Worm (Caenorhabditis elegans): ENCODE measurements around the gene sdz-27.
"Not testable (repeated sequence)": the region's sequence is repeated elsewhere in the genome, so short reads cannot be mapped to it uniquely, and the experiment has no call there.

sdz-27 gene

DNA sequence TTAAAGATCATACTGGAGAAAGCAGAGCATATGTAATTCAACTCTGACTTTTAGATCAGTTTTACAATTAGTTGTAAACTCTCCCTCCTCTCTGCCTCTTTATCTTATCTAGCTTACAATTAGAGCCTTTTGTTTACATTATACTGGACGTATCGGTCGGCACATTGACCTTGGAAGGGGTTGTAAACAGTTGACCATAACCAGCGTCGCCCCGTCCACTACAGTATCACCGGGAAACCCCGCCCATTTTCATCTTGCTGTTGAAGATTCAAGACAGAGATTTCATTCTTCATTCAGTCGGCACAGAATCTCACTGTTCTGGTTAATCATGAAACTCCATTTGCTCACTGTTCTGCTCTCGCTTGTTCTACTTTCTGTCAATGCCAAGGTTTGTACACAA lies at the start of gene sdz-27:
TSS of gene sdz-27 (plus strand) at position 301 of the 400 bp plus-strand sequence.
- no peak for TF ChIP-seq W03F9.2 (tag; optimal IDR thresholded peaks at IDR 0.05)
- no peak for TF ChIP-seq him-1 (tag; optimal IDR thresholded peaks at IDR 0.05)
- TF ChIP-seq dao-5 (tag; optimal IDR thresholded peaks at IDR 0.05), result no peak

ce11 chrIV:11142314-11143227 lies 44.3 kb upstream of the sdz-27 start, which contains the start of gene skih-2:
Gene skih-2 (minus strand): TSS chrIV:11142364.
- TF ChIP-seq him-1 (tag; optimal IDR thresholded peaks at IDR 0.05), result no peak
- TF ChIP-seq dao-5 (tag; optimal IDR thresholded peaks at IDR 0.05), result no peak
- TF ChIP-seq W03F9.2 (tag; optimal IDR thresholded peaks at IDR 0.05), result peak; percentile 14

ce11 chrIV:11143228-11143444 lies 43.7 kb upstream of the sdz-27 start, which contains the start of gene F01G4.4:
Gene F01G4.4 (plus strand): TSS chrIV:11143345.
- TF ChIP-seq dao-5 (tag; optimal IDR thresholded peaks at IDR 0.05) (no peak), him-1 (tag; optimal IDR thresholded peaks at IDR 0.05) (no peak), W03F9.2 (tag; optimal IDR thresholded peaks at IDR 0.05) (no peak)

- TF ChIP-seq him-1 (tag; optimal IDR thresholded peaks at IDR 0.05), result no peak
- no peak for TF ChIP-seq W03F9.2 (tag; optimal IDR thresholded peaks at IDR 0.05)
Measured at ce11 chrIV:11145929-11146339, 40.9 kb upstream of the sdz-27 start.

- no peak for TF ChIP-seq W03F9.2 (tag; optimal IDR thresholded peaks at IDR 0.05)
- TF ChIP-seq him-1 (tag; optimal IDR thresholded peaks at IDR 0.05), result no peak
- no peak for TF ChIP-seq dao-5 (tag; optimal IDR thresholded peaks at IDR 0.05)
Measured at ce11 chrIV:11146492-11146891, 40.3 kb upstream of the sdz-27 start.

ce11 chrIV:11146962-11147470 lies 39.8 kb upstream of the sdz-27 start, which contains the start of gene pigq-1:
Gene pigq-1 (minus strand): TSS chrIV:11147247.
- TF ChIP-seq W03F9.2 (tag; optimal IDR thresholded peaks at IDR 0.05) (no peak), dao-5 (tag; optimal IDR thresholded peaks at IDR 0.05) (peak; percentile 12)

DNA sequence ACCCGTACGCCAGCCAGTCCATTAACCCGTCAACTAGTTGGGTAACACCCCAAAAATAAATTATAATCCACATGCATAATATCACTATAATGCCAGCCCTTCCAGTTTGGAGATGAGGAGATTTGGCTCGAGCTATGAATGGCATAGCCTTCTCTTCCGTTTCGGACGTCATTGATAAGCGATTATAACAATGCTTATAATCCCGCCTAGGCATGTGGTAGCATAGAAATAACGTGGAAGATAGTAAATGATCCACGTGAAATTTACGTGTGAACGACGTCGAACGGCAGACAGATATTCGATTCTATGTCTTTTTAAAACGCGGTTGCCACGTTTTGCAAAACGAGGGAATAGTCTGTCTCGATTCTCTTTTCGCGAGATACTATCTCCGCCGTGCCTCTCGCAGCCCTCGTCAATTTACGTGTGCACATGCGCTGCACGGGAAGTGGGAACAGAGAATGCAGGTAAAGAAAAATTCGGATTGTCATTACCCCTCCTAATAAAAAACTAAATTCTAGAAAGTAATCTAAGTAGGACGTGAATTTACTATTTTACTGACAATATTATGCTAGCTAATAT lies 38.0 kb upstream of the sdz-27 start:
- TF ChIP-seq dao-5 (tag; optimal IDR thresholded peaks at IDR 0.05) (no peak), W03F9.2 (tag; optimal IDR thresholded peaks at IDR 0.05) (peak; percentile 26), him-1 (tag; optimal IDR thresholded peaks at IDR 0.05) (no peak)

DNA sequence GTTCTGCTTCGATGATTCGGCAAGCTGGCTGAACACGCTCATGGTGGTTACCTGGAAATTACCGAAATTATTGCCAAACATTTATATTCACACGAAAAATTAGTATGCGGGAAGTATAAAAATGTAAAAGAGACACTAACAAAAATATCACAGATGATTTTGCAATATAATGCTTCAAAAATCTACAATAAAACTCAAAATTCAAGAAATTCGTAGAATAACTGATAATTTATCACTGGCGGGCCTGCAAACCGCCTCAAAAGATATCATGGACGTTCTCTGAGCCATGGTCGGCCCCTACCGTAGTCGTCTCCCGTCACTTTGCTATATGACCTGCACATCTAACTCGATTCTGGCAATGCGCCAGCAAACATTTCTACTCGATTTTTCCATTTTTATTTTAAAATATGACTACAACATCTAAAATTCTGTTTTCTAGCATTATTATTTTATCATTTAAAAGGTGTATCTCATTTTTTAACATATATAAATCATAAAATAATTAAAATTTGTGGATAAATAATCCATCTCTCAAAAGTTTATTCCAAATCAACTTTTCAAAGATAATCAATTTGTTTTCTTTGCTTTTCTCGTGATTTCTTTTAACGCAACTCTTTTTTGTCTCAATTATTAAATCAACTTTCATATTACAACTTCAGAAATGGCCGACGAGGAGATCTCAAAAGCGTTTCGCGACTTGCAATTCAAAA lies 37.2 kb upstream of the sdz-27 start, which contains the start of the genes F01G4.6 and pfd-1:
TSS of gene F01G4.6 (minus strand) at position 51 of the 710 bp plus-strand sequence.
TSS of gene pfd-1 (plus strand) at position 660 of the 710 bp plus-strand sequence.
- TF ChIP-seq dao-5 (tag; optimal IDR thresholded peaks at IDR 0.05) (no peak), him-1 (tag; optimal IDR thresholded peaks at IDR 0.05) (peak; percentile 40), W03F9.2 (tag; optimal IDR thresholded peaks at IDR 0.05) (peak; percentile 92)

DNA sequence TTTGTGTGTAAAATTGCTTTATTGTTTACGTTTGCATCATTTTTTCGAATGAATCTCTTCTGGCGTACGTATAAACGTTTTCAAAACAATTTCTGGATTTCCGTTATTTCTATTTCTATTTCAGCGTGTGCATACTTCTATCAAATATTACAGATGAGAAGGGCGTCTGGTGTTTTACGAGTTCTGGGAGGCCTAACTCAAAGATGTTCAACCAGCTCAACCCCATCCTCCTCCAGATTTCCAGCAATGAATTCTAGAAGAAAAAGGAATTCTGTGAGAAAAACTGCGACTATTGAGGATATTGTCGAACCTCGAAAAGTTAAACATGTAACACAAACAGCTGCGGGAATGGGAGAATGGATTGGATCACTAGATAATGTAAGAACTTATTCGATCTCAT lies 36.0 kb upstream of the sdz-27 start, which contains the start of gene C08F8.2:
TSS of gene C08F8.2 (plus strand) at position 154 of the 400 bp plus-strand sequence.
- no peak for TF ChIP-seq W03F9.2 (tag; optimal IDR thresholded peaks at IDR 0.05)
- no peak for TF ChIP-seq him-1 (tag; optimal IDR thresholded peaks at IDR 0.05)
- no peak for TF ChIP-seq dao-5 (tag; optimal IDR thresholded peaks at IDR 0.05)

DNA sequence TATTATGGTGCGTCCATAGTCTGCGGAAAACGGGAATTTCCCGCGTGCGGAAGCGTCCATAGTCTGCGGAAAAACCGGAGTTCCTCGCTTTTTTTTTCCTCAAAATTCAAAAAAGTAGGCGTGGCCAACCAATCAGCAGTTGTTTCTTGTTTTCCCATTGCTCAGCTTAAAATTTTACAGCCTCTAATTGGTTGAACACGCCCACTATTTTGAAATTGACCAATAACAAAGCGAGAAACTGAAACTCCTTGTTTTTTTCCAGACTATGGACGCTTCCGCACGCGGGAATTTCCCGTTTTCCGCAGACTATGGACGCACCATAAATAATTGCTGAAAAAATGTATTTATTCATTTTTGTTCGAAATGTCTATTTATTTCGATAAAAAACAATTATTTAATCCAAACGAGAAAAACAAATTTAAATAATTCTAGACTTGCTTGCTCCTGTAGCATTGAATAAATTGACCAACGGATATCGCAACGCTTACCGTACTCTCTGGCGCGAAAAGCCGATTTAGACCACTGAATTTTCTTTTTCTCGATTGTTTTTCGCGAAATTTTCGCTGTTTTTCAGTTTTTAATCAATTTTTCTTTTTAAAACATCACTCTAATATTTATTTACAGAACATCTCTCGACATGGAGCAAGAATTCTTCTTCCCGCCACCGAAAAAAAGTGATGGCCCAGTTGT lies 32.3 kb upstream of the sdz-27 start, which contains the start of gene C08F8.3:
TSS of gene C08F8.3 (plus strand) at position 620 of the 690 bp plus-strand sequence.
- TF ChIP-seq him-1, W03F9.2, dao-5 (tag; optimal IDR thresholded peaks at IDR 0.05): not testable (repeated sequence)

DNA sequence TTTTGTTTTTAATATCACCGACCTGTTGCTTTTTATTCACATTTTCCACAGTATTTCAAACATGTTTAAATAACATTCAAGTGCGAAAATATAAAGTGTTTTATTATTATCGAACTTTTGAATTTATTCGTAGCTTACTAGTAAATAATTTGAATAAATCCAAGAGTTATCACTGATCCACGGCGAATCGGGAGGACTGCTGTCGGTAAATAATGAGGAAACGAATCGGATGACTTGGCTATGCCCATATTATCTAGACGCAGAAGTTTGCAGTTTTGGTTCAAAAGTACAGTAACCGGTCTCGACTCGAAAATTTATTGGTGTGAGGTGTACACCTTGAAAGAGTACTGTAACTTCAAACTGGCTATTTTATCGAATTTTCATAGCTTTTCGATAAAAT lies 30.3 kb upstream of the sdz-27 start:
- TF ChIP-seq him-1 (tag; optimal IDR thresholded peaks at IDR 0.05), result no peak
- no peak for TF ChIP-seq dao-5 (tag; optimal IDR thresholded peaks at IDR 0.05)
- no peak for TF ChIP-seq W03F9.2 (tag; optimal IDR thresholded peaks at IDR 0.05)

DNA sequence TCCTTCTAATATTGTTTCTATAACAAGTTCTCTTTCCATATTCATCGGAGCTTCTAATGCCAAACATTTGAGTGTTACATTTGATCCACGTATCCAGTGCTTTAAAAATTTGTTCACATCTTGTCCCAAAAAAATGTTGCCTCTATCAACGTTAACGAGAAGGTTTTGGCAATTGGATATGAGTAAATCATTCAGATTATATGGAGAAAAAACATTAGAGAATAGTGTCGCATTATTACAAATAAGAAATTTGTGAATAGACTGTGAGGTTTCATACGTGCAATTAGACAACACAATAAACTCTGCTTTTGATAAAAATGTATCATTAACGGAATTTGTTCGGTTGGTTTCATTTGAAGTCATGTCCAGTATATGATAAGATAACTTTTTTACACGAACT lies 26.9 kb upstream of the sdz-27 start, which contains the start of gene mboa-4:
TSS of gene mboa-4 (minus strand) at position 101 of the 400 bp plus-strand sequence.
- TF ChIP-seq W03F9.2 (tag; optimal IDR thresholded peaks at IDR 0.05) (no peak), dao-5 (tag; optimal IDR thresholded peaks at IDR 0.05) (no peak), him-1 (tag; optimal IDR thresholded peaks at IDR 0.05) (no peak)

- no peak for TF ChIP-seq W03F9.2 (tag; optimal IDR thresholded peaks at IDR 0.05)
- no peak for TF ChIP-seq dao-5 (tag; optimal IDR thresholded peaks at IDR 0.05)
- no peak for TF ChIP-seq him-1 (tag; optimal IDR thresholded peaks at IDR 0.05)
Measured at ce11 chrIV:11160707-11161106, 26.1 kb upstream of the sdz-27 start, which contains the start of gene C08F8.15. Gene C08F8.15 (minus strand): TSS chrIV:11160807.

All from whole organism, L4/young adult.